Fruit fly (Drosophila melanogaster) whole organism, embryonic: Measurements from ENCODE around the gene CG14647.

Source experiments
- Bdp1 ChIP-seq: fragments of 200-800 bp; sonication (Bioruptor generic); optimal IDR thresholded peaks from 3 replicates; lab custom pipeline; 2016; ENCODE audit warnings: missing biosample characterization, missing genetic modification characterization
- CG10209 ChIP-seq: fragments of 200-800 bp; sonication (Bioruptor generic); optimal IDR thresholded peaks from 3 replicates; lab custom pipeline; 2017; ENCODE audit warnings: missing biosample characterization, mild to moderate bottlenecking, missing genetic modification characterization, missing genetic modification reagents
- CG10565 ChIP-seq: fragments of 200-800 bp; sonication (Bioruptor generic); optimal IDR thresholded peaks from 3 replicates; lab custom pipeline; 2016; ENCODE audit warnings: missing biosample characterization, mild to moderate bottlenecking, missing genetic modification characterization
- CG13775 ChIP-seq: fragments of 200-800 bp; sonication (Bioruptor generic); optimal IDR thresholded peaks from 3 replicates; lab custom pipeline; 2017; ENCODE audit warnings: missing biosample characterization, mild to moderate bottlenecking, missing genetic modification characterization
- CG15269 ChIP-seq: fragments of 200-800 bp; sonication (Bioruptor generic); optimal IDR thresholded peaks from 2 replicates; lab custom pipeline; 2018; ENCODE audit warnings: missing biosample characterization, mild to moderate bottlenecking, missing genetic modification characterization, moderate library complexity
- CG15479 ChIP-seq: fragments of 200-800 bp; sonication (Bioruptor generic); optimal IDR thresholded peaks from 3 replicates; lab custom pipeline; 2019; ENCODE audit warnings: missing biosample characterization, mild to moderate bottlenecking, missing genetic modification characterization, moderate library complexity
- CG15514 ChIP-seq: fragments of 200-800 bp; sonication (Bioruptor generic); optimal IDR thresholded peaks from 3 replicates; lab custom pipeline; 2017; ENCODE audit warnings: missing biosample characterization, missing genetic modification characterization, mild to moderate bottlenecking, moderate library complexity, missing genetic modification reagents
- CG16815 ChIP-seq: fragments of 200-800 bp; sonication (Bioruptor generic); optimal IDR thresholded peaks from 3 replicates; lab custom pipeline; 2017; ENCODE audit warnings: missing biosample characterization, mild to moderate bottlenecking, missing genetic modification characterization
- CG17359 ChIP-seq: fragments of 200-800 bp; sonication (Bioruptor generic); optimal IDR thresholded peaks from 3 replicates; lab custom pipeline; 2018; ENCODE audit warnings: missing biosample characterization, mild to moderate bottlenecking, missing genetic modification characterization, moderate library complexity
- CG1832 ChIP-seq: fragments of 200-800 bp; sonication (Bioruptor generic); optimal IDR thresholded peaks from 2 replicates; lab custom pipeline; 2017; ENCODE audit warnings: missing biosample characterization, mild to moderate bottlenecking, missing genetic modification characterization, inconsistent platforms
- CG18599 ChIP-seq: fragments of 200-800 bp; sonication (Bioruptor generic); optimal IDR thresholded peaks from 3 replicates; lab custom pipeline; 2017; ENCODE audit warnings: missing biosample characterization, missing genetic modification characterization, mild to moderate bottlenecking, moderate library complexity, missing genetic modification reagents
- CG18619 ChIP-seq: fragments of 200-800 bp; sonication (Bioruptor generic); optimal IDR thresholded peaks from 3 replicates; lab custom pipeline; 2017; ENCODE audit warnings: missing biosample characterization, mild to moderate bottlenecking, missing genetic modification characterization
- CG2116 ChIP-seq: fragments of 200-800 bp; sonication (Bioruptor generic); optimal IDR thresholded peaks from 3 replicates; lab custom pipeline; 2018; ENCODE audit warnings: missing biosample characterization, mild to moderate bottlenecking, missing genetic modification characterization
- CG2120 ChIP-seq: fragments of 200-800 bp; sonication (Bioruptor generic); optimal IDR thresholded peaks from 3 replicates; lab custom pipeline; 2016; ENCODE audit warnings: missing biosample characterization, missing genetic modification characterization
- CG2129 ChIP-seq: fragments of 200-800 bp; sonication (Bioruptor generic); IDR thresholded peaks from 2 replicates; pipeline ENCODE4 v1.3.6; 2022; ENCODE audit warnings: missing biosample characterization, missing genetic modification characterization; ENCODE audit not compliant: partially characterized antibody
- CG31224 ChIP-seq: fragments of 200-800 bp; sonication (Bioruptor generic); IDR thresholded peaks from 2 replicates; pipeline ENCODE4 v1.3.6; 2022; ENCODE audit warnings: missing biosample characterization, missing genetic modification characterization
- CG32767 ChIP-seq: fragments of 200-800 bp; sonication (Bioruptor generic); IDR thresholded peaks from 2 replicates; pipeline ENCODE4 v1.3.6; 2022; ENCODE audit warnings: missing biosample characterization, missing genetic modification characterization
- CG3847 ChIP-seq: fragments of 200-800 bp; sonication (Bioruptor generic); IDR thresholded peaks from 2 replicates; pipeline ENCODE4 v1.3.6; 2022; ENCODE audit warnings: missing biosample characterization, missing genetic modification characterization
- CG6254 ChIP-seq: fragments of 200-800 bp; sonication (Bioruptor generic); optimal IDR thresholded peaks from 3 replicates; lab custom pipeline; 2017; ENCODE audit warnings: mild to moderate bottlenecking, missing biosample characterization, missing genetic modification reagents, missing genetic modification characterization
- CG7786 ChIP-seq: fragments of 200-800 bp; sonication (Bioruptor generic); optimal IDR thresholded peaks from 2 replicates; lab custom pipeline; 2016; ENCODE audit warnings: missing biosample characterization, missing genetic modification characterization
- CG7987 ChIP-seq: fragments of 200-800 bp; sonication (Bioruptor generic); optimal IDR thresholded peaks from 2 replicates; lab custom pipeline; 2018; ENCODE audit warnings: missing biosample characterization, mild to moderate bottlenecking, missing genetic modification characterization, moderate library complexity
- CG8290 ChIP-seq, 3 experiments: fragments of 200-800 bp; sonication (Bioruptor generic); optimal IDR thresholded peaks; 2 replicates each; lab custom pipeline; 2016 to 2019; ENCODE audit warnings: missing biosample characterization in 3 of 3, missing genetic modification characterization in 3 of 3, mild to moderate bottlenecking in 2 of 3, moderate library complexity in 1 of 3
- CG8478 ChIP-seq: fragments of >200 bp; optimal IDR thresholded peaks from 2 replicates; lab custom pipeline; 2018
- CHES-1-like ChIP-seq: fragments of 200-800 bp; sonication (Bioruptor generic); optimal IDR thresholded peaks from 2 replicates; lab custom pipeline; 2016; ENCODE audit warnings: missing biosample characterization, missing genetic modification characterization
- Dip2 ChIP-seq: fragments of 200-800 bp; sonication (Bioruptor generic); IDR thresholded peaks from 2 replicates; pipeline ENCODE4 v1.3.6; 2022; ENCODE audit warnings: missing biosample characterization, missing genetic modification characterization
- Doc2 ChIP-seq: fragments of 200-800 bp; sonication (Bioruptor generic); IDR thresholded peaks from 2 replicates; pipeline ENCODE4 v1.3.6; 2022; ENCODE audit warnings: missing biosample characterization, missing genetic modification characterization
- HLH3B ChIP-seq: fragments of 200-800 bp; sonication (Bioruptor generic); IDR thresholded peaks from 2 replicates; pipeline ENCODE4 v1.3.6; 2022; ENCODE audit warnings: missing biosample characterization, missing genetic modification characterization
- Lhr ChIP-seq: fragments of 200-800 bp; sonication (Bioruptor generic); optimal IDR thresholded peaks from 3 replicates; lab custom pipeline; 2017; ENCODE audit warnings: mild to moderate bottlenecking, missing biosample characterization, missing genetic modification reagents, missing genetic modification characterization
- MTF-1 ChIP-seq: fragments of 200-800 bp; sonication (Bioruptor generic); optimal IDR thresholded peaks from 2 replicates; lab custom pipeline; 2018; ENCODE audit warnings: missing biosample characterization, mild to moderate bottlenecking, missing genetic modification characterization, borderline replicate concordance
- Mad ChIP-seq: fragments of 200-800 bp; sonication (Bioruptor generic); optimal IDR thresholded peaks from 2 replicates; lab custom pipeline; 2016; ENCODE audit warnings: missing biosample characterization, missing genetic modification characterization
- Nf-YC ChIP-seq: fragments of 200-800 bp; optimal IDR thresholded peaks from 3 replicates; lab custom pipeline; 2019; ENCODE audit warnings: missing biosample characterization, mild to moderate bottlenecking, missing genetic modification characterization, moderate library complexity
- Ptx1 ChIP-seq: fragments of 200-800 bp; sonication (Bioruptor generic); IDR thresholded peaks from 2 replicates; pipeline ENCODE4 v1.3.6; 2022; ENCODE audit warnings: missing biosample characterization, missing genetic modification characterization
- Sry-δ ChIP-seq: fragments of 200-800 bp; sonication (Bioruptor generic); optimal IDR thresholded peaks from 2 replicates; lab custom pipeline; 2016; ENCODE audit warnings: missing biosample characterization, missing genetic modification characterization
- chif ChIP-seq, 2 experiments: fragments of 200-800 bp; sonication (Bioruptor generic); optimal IDR thresholded peaks; 3 replicates each; lab custom pipeline; 2016; ENCODE audit warnings: missing biosample characterization in 2 of 2, missing genetic modification characterization in 2 of 2
- fd96Cb ChIP-seq: fragments of 200-800 bp; sonication (Bioruptor generic); optimal IDR thresholded peaks from 2 replicates; lab custom pipeline; 2018; ENCODE audit warnings: missing biosample characterization, mild to moderate bottlenecking, missing genetic modification characterization, moderate library complexity
- fu2 ChIP-seq: fragments of 200-800 bp; sonication (Bioruptor generic); optimal IDR thresholded peaks from 2 replicates; lab custom pipeline; 2016; ENCODE audit warnings: missing biosample characterization, missing genetic modification characterization
- nerfin-2 ChIP-seq: fragments of 200-800 bp; sonication (Bioruptor generic); IDR thresholded peaks from 2 replicates; pipeline ENCODE4 v1.3.6; 2022; ENCODE audit warnings: missing biosample characterization, missing genetic modification characterization; ENCODE audit not compliant: partially characterized antibody
- nmo ChIP-seq: fragments of 200-800 bp; sonication (Bioruptor generic); optimal IDR thresholded peaks from 2 replicates; lab custom pipeline; 2018; ENCODE audit warnings: missing biosample characterization, mild to moderate bottlenecking, missing genetic modification characterization, moderate library complexity
- oc ChIP-seq: fragments of 200-800 bp; sonication (Bioruptor generic); optimal IDR thresholded peaks from 2 replicates; lab custom pipeline; 2018; ENCODE audit warnings: missing biosample characterization, mild to moderate bottlenecking, missing genetic modification characterization, moderate library complexity
- pfk ChIP-seq: fragments of 200-800 bp; sonication (Bioruptor generic); optimal IDR thresholded peaks from 2 replicates; lab custom pipeline; 2018; ENCODE audit warnings: missing biosample characterization, mild to moderate bottlenecking, missing genetic modification characterization, moderate library complexity
- ranshi ChIP-seq: fragments of 200-800 bp; sonication (Bioruptor generic); IDR thresholded peaks from 2 replicates; pipeline ENCODE4 v1.3.6; 2022; ENCODE audit warnings: missing biosample characterization, missing genetic modification characterization
- sd ChIP-seq: fragments of 200-800 bp; sonication (Bioruptor generic); optimal IDR thresholded peaks from 3 replicates; lab custom pipeline; 2018; ENCODE audit warnings: missing biosample characterization, mild to moderate bottlenecking, missing genetic modification characterization, moderate library complexity
- shn ChIP-seq: fragments of 200-800 bp; sonication (Bioruptor generic); optimal IDR thresholded peaks from 3 replicates; lab custom pipeline; 2016; ENCODE audit warnings: missing biosample characterization, missing genetic modification characterization
- slou ChIP-seq: fragments of 200-800 bp; sonication (Bioruptor generic); optimal IDR thresholded peaks from 3 replicates; lab custom pipeline; 2016; ENCODE audit warnings: missing biosample characterization, missing genetic modification characterization
- sqz ChIP-seq: fragments of 200-800 bp; sonication (Bioruptor generic); optimal IDR thresholded peaks from 3 replicates; lab custom pipeline; 2018; ENCODE audit warnings: missing biosample characterization, mild to moderate bottlenecking, missing genetic modification characterization
- tio ChIP-seq: fragments of 200-800 bp; sonication (Bioruptor generic); optimal IDR thresholded peaks from 2 replicates; lab custom pipeline; 2017; ENCODE audit warnings: missing biosample characterization, missing genetic modification characterization, inconsistent platforms
- trem ChIP-seq: fragments of 200-800 bp; optimal IDR thresholded peaks from 3 replicates; lab custom pipeline; 2019; ENCODE audit warnings: missing biosample characterization, mild to moderate bottlenecking, missing genetic modification characterization, moderate library complexity
- usp ChIP-seq: fragments of >200 bp; optimal IDR thresholded peaks from 2 replicates; lab custom pipeline; 2017; ENCODE audit warnings: missing biosample characterization, missing genetic modification characterization
- wdn ChIP-seq: fragments of 200-800 bp; sonication (Bioruptor generic); IDR thresholded peaks from 2 replicates; pipeline ENCODE4 v1.3.6; 2022; ENCODE audit warnings: missing biosample characterization, missing genetic modification characterization
- zf30C ChIP-seq: fragments of 200-800 bp; sonication (Bioruptor generic); optimal IDR thresholded peaks from 3 replicates; lab custom pipeline; 2018; ENCODE audit warnings: missing biosample characterization, mild to moderate bottlenecking, missing genetic modification characterization

The CG14647 gene

DNA sequence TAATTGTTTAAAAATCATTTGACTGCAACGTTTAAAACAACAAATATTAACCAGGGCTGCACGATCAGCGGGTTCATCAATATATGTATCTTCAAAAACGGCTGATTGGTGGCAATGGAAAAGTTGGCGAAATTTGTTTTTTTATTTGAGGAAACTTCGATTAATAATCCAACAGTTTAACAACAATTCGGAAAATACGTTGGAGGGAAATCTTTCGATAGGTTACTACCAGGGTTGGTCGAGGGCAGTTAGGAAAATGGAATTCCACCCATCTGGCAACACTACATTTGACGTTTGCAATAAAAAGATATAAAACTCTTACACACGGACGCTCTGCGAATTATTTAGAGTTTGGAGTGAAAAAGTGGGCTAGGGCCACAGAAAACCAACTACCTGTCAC lies 36.8 kb downstream of the CG14647 start, which contains the start of the genes Lipt2 and CG14650 (continued):
- peak; percentile 74 for TF ChIP-seq CG15514 (GFP tag; lab: Kevin White, UChicago)
- TF ChIP-seq usp (GFP tag; lab: Kevin White, UChicago): no peak
- TF ChIP-seq trem: peak; percentile 89
- no peak for TF ChIP-seq CG16815 (GFP tag; lab: Kevin White, UChicago)
- peak; percentile 47 for TF ChIP-seq CG17359
- TF ChIP-seq CG2129: peak; percentile 26; the same call in 1 of the 2 replicates
- TF ChIP-seq CG15479 (GFP tag; lab: Kevin White, UChicago): no peak
- no peak for TF ChIP-seq CG10565 (GFP tag; lab: Kevin White, UChicago)
- peak; percentile 35; the same call in 1 of the 2 replicates for TF ChIP-seq Ptx1
- peak; percentile 38 for TF ChIP-seq Bdp1 (GFP tag; lab: Kevin White, UChicago)
- peak; percentile 80 for TF ChIP-seq Sry-δ
- no peak for TF ChIP-seq CG8478
- peak; percentile 35 for TF ChIP-seq CHES-1-like (GFP tag; lab: Kevin White, UChicago)
- no peak for TF ChIP-seq CG15269 (tag; lab: Kevin White, UChicago)
- TF ChIP-seq CG31224: no peak
- no peak for TF ChIP-seq HLH3B
- TF ChIP-seq nerfin-2 (GFP tag; lab: Robert Waterston, UW): no peak
- peak; percentile 72 for TF ChIP-seq fu2
- no peak; the same call in 1 of the 2 replicates for TF ChIP-seq ranshi
- TF ChIP-seq CG6254 (GFP tag; lab: Kevin White, UChicago): peak; percentile 17
- peak; percentile 36 to 55 for TF ChIP-seq chif (GFP tag; optimal IDR thresholded peaks at IDR 0.05; lab: Kevin White, UChicago)
- no peak for TF ChIP-seq pfk (GFP tag; lab: Kevin White, UChicago)
- TF ChIP-seq tio (GFP tag; lab: Kevin White, UChicago): no peak
- peak; percentile 1 for TF ChIP-seq CG18619
- TF ChIP-seq sd (tag; lab: Kevin White, UChicago): no peak
- TF ChIP-seq Dip2: no peak
- TF ChIP-seq CG10209 (GFP tag; lab: Kevin White, UChicago): peak; percentile 47
- peak; percentile 77 for TF ChIP-seq CG2120
- TF ChIP-seq sqz (GFP tag; lab: Kevin White, UChicago): no peak
- no peak for TF ChIP-seq CG18599 (GFP tag; lab: Kevin White, UChicago)
- peak; percentile 16 for TF ChIP-seq fd96Cb (tag; lab: Kevin White, UChicago)
- TF ChIP-seq CG7786: peak; percentile 51
- peak; percentile 38 for TF ChIP-seq CG7987 (GFP tag; lab: Kevin White, UChicago)
- TF ChIP-seq CG32767 (GFP tag; lab: Robert Waterston, UW): no peak
- TF ChIP-seq Nf-YC (tag; lab: Kevin White, UChicago): peak; percentile 48
- peak; percentile 27 for TF ChIP-seq Mad (GFP tag; lab: Kevin White, UChicago)
- TF ChIP-seq Doc2 (GFP tag; lab: Robert Waterston, UW): no peak
- no peak for TF ChIP-seq CG8290 (GFP tag; optimal IDR thresholded peaks at IDR 0.05; lab: Kevin White, UChicago)
- no peak for TF ChIP-seq CG8290 (tag; optimal IDR thresholded peaks at IDR 0.05; lab: Kevin White, UChicago)
- TF ChIP-seq MTF-1: no peak
- no peak for TF ChIP-seq slou (GFP tag; lab: Kevin White, UChicago)
- TF ChIP-seq nmo: peak; percentile 77
- TF ChIP-seq Lhr (GFP tag; lab: Kevin White, UChicago): peak; percentile 31
- peak; percentile 96 for TF ChIP-seq CG2116
- no peak for TF ChIP-seq zf30C (GFP tag; lab: Kevin White, UChicago)
- peak; percentile 55; the same call in 1 of the 2 replicates for TF ChIP-seq wdn (GFP tag; lab: Robert Waterston, UW)
- no peak for TF ChIP-seq oc (tag; lab: Kevin White, UChicago)
- TF ChIP-seq CG13775 (GFP tag; lab: Kevin White, UChicago): peak; percentile 66
- TF ChIP-seq CG1832 (GFP tag; lab: Kevin White, UChicago): no peak
- TF ChIP-seq CG3847: peak; percentile 64
- TF ChIP-seq shn: peak; percentile 63
